Worm (Caenorhabditis elegans): Measurements from ENCODE around the gene F53A2.9.

F53A2.9 gene

ce11 chrIII:13383159-13383558 is 24.0 kb upstream of the F53A2.9 start:
- TF ChIP-seq sma-3 (GFP tag; optimal IDR thresholded peaks at IDR 0.05) (no peak), nhr-237 (tag; optimal IDR thresholded peaks at IDR 0.05) (no peak), ZK546.5 (tag; optimal IDR thresholded peaks at IDR 0.05) (no peak)

ce11 chrIII:13381684-13382083 is 22.5 kb upstream of the F53A2.9 start:
- TF ChIP-seq dmd-4 (tag; optimal IDR thresholded peaks at IDR 0.05) (no peak), unc-55 (GFP tag; optimal IDR thresholded peaks at IDR 0.05) (peak; percentile 71), nhr-23 (tag; optimal IDR thresholded peaks at IDR 0.05) (no peak), blmp-1 (tag; optimal IDR thresholded peaks at IDR 0.05; ENCODE audit: insufficient read depth) (peak; percentile 71), lin-13 (GFP tag; optimal IDR thresholded peaks at IDR 0.05) (no peak)

ce11 chrIII:13380881-13381280 is 21.7 kb upstream of the F53A2.9 start:
- TF ChIP-seq sma-3 (GFP tag; optimal IDR thresholded peaks at IDR 0.05): no peak
- TF ChIP-seq nhr-25 (tag; optimal IDR thresholded peaks at IDR 0.05): peak; percentile 50
- TF ChIP-seq ZK546.5 (tag; optimal IDR thresholded peaks at IDR 0.05): no peak
- TF ChIP-seq crh-2 (tag; optimal IDR thresholded peaks at IDR 0.05): no peak
- no peak for TF ChIP-seq aly-2 (tag; optimal IDR thresholded peaks at IDR 0.05)
- TF ChIP-seq nhr-6 (tag; optimal IDR thresholded peaks at IDR 0.05): no peak
- no peak for TF ChIP-seq lin-11 (tag; optimal IDR thresholded peaks at IDR 0.05)
- no peak for TF ChIP-seq zag-1 (tag; optimal IDR thresholded peaks at IDR 0.05)
- no peak for TF ChIP-seq unc-62 (GFP tag; optimal IDR thresholded peaks at IDR 0.05)
- TF ChIP-seq blmp-1 (tag; optimal IDR thresholded peaks at IDR 0.05; ENCODE audit: insufficient read depth): peak; percentile 19

ce11 chrIII:13380196-13380595 is 21.0 kb upstream of the F53A2.9 start, which contains the start of gene T03F6.6:
Gene T03F6.6 (minus strand): TSS chrIII:13380296.
- no peak for TF ChIP-seq unc-62 (GFP tag; optimal IDR thresholded peaks at IDR 0.05)
- TF ChIP-seq nhr-21 (tag; optimal IDR thresholded peaks at IDR 0.05): no peak
- TF ChIP-seq mdl-1 (tag; optimal IDR thresholded peaks at IDR 0.05): no peak
- TF ChIP-seq sem-4 (tag; optimal IDR thresholded peaks at IDR 0.05): no peak
- TF ChIP-seq ceh-16 (tag; optimal IDR thresholded peaks at IDR 0.05): no peak
- no peak for TF ChIP-seq nhr-11 (tag; optimal IDR thresholded peaks at IDR 0.05)
- TF ChIP-seq lin-11 (tag; optimal IDR thresholded peaks at IDR 0.05): no peak
- TF ChIP-seq ztf-11 (tag; optimal IDR thresholded peaks at IDR 0.05): no peak
- TF ChIP-seq lin-13 (GFP tag; optimal IDR thresholded peaks at IDR 0.05): no peak
- TF ChIP-seq egl-27 (tag; optimal IDR thresholded peaks at IDR 0.05): no peak
- TF ChIP-seq snpc-4 (tag; optimal IDR thresholded peaks at IDR 0.05): no peak
- no peak for TF ChIP-seq alr-1 (tag; optimal IDR thresholded peaks at IDR 0.05)
- TF ChIP-seq elt-1 (tag; optimal IDR thresholded peaks at IDR 0.05): no peak
- no peak for TF ChIP-seq nhr-23 (tag; optimal IDR thresholded peaks at IDR 0.05)
- TF ChIP-seq C34F6.9 (tag; optimal IDR thresholded peaks at IDR 0.05): no peak
- TF ChIP-seq nhr-129 (tag; optimal IDR thresholded peaks at IDR 0.05): no peak
- no peak for TF ChIP-seq skn-1 (tag; optimal IDR thresholded peaks at IDR 0.05)
- TF ChIP-seq unc-55 (GFP tag; optimal IDR thresholded peaks at IDR 0.05): no peak

- no peak for TF ChIP-seq ceh-82 (tag; optimal IDR thresholded peaks at IDR 0.05)
- TF ChIP-seq nhr-12 (tag; optimal IDR thresholded peaks at IDR 0.05): no peak
- TF ChIP-seq gmeb-1 (tag; optimal IDR thresholded peaks at IDR 0.05): no peak
- no peak for TF ChIP-seq ztf-11 (tag; optimal IDR thresholded peaks at IDR 0.05)
- no peak for TF ChIP-seq nhr-25 (tag; optimal IDR thresholded peaks at IDR 0.05)
- TF ChIP-seq peb-1 (tag; optimal IDR thresholded peaks at IDR 0.05): no peak
These were observed 19.1 kb upstream of the F53A2.9 start, which contains the start of gene T03F6.10 for ce11 chrIII:13378242-13378641. Gene T03F6.10 (minus strand): TSS chrIII:13378342.

ce11 chrIII:13377249-13377648 is 18.1 kb upstream of the F53A2.9 start:
- peak; percentile 32 for TF ChIP-seq sma-3 (GFP tag; optimal IDR thresholded peaks at IDR 0.05)
- TF ChIP-seq skn-1 (tag; optimal IDR thresholded peaks at IDR 0.05): no peak
- TF ChIP-seq ama-1 (optimal IDR thresholded peaks at IDR 0.05): no peak
- TF ChIP-seq nhr-129 (tag; optimal IDR thresholded peaks at IDR 0.05): peak; percentile 24
- TF ChIP-seq nhr-237 (tag; optimal IDR thresholded peaks at IDR 0.05): no peak
- TF ChIP-seq unc-62 (GFP tag; optimal IDR thresholded peaks at IDR 0.05): no peak
- TF ChIP-seq C34F6.9 (tag; optimal IDR thresholded peaks at IDR 0.05): peak; percentile 40
- TF ChIP-seq mbf-1 (tag; optimal IDR thresholded peaks at IDR 0.05): no peak
- TF ChIP-seq sma-9 (GFP tag; optimal IDR thresholded peaks at IDR 0.05): no peak
- no peak for TF ChIP-seq sma-9 (tag; optimal IDR thresholded peaks at IDR 0.05)
- no peak for TF ChIP-seq dmd-4 (tag; optimal IDR thresholded peaks at IDR 0.05)
- no peak for TF ChIP-seq nhr-6 (tag; optimal IDR thresholded peaks at IDR 0.05)
- no peak for TF ChIP-seq nhr-12 (tag; optimal IDR thresholded peaks at IDR 0.05)
- no peak for TF ChIP-seq nhr-23 (tag; optimal IDR thresholded peaks at IDR 0.05)
- TF ChIP-seq nhr-10 (tag; optimal IDR thresholded peaks at IDR 0.05): no peak
- no peak for TF ChIP-seq sem-4 (tag; optimal IDR thresholded peaks at IDR 0.05)
- TF ChIP-seq F13H6.1 (tag; optimal IDR thresholded peaks at IDR 0.05): peak; percentile 77
- TF ChIP-seq zag-1 (tag; optimal IDR thresholded peaks at IDR 0.05): peak; percentile 13
- peak; percentile 86 for TF ChIP-seq fos-1 (tag; optimal IDR thresholded peaks at IDR 0.05)
- TF ChIP-seq unc-39 (tag; optimal IDR thresholded peaks at IDR 0.05): no peak
- no peak for TF ChIP-seq elt-3 (tag; optimal IDR thresholded peaks at IDR 0.05)
- TF ChIP-seq unc-55 (GFP tag; optimal IDR thresholded peaks at IDR 0.05): peak; percentile 54
- peak in 1 of 2 experiments; percentile 19 for TF ChIP-seq mdl-1 (tag; optimal IDR thresholded peaks at IDR 0.05)
- no peak for TF ChIP-seq ztf-11 (tag; optimal IDR thresholded peaks at IDR 0.05)
- TF ChIP-seq lin-39 (tag; optimal IDR thresholded peaks at IDR 0.05): no peak
- TF ChIP-seq ceh-82 (tag; optimal IDR thresholded peaks at IDR 0.05): no peak
- TF ChIP-seq blmp-1 (tag; optimal IDR thresholded peaks at IDR 0.05; ENCODE audit: insufficient read depth): no peak
- TF ChIP-seq nhr-25 (tag; optimal IDR thresholded peaks at IDR 0.05): no peak
- TF ChIP-seq nhr-11 (tag; optimal IDR thresholded peaks at IDR 0.05): no peak
